Fruit fly (Drosophila melanogaster) whole organism, embryonic: ENCODE measurements around the gene CG6656.

ENCODE experiments used
- Awh ChIP-seq: fragments of 200-800 bp; sonication (Bioruptor generic); IDR thresholded peaks from 2 replicates; pipeline ENCODE4, ENCODE4 v1.3.6; 2022; ENCODE audit warnings: missing biosample characterization, missing genetic modification characterization
- CG10431 ChIP-seq: fragments of 200-800 bp; sonication (Bioruptor generic); optimal IDR thresholded peaks from 3 replicates; lab custom pipeline; 2018; ENCODE audit warnings: missing biosample characterization, mild to moderate bottlenecking, missing genetic modification characterization
- CG10543 ChIP-seq: fragments of 200-800 bp; sonication (Bioruptor generic); optimal IDR thresholded peaks from 3 replicates; lab custom pipeline; 2017; ENCODE audit warnings: missing biosample characterization, mild to moderate bottlenecking, missing genetic modification characterization, moderate library complexity
- CG12391 ChIP-seq: fragments of 200-800 bp; sonication (Bioruptor generic); optimal IDR thresholded peaks from 3 replicates; lab custom pipeline; 2018; ENCODE audit warnings: missing biosample characterization, mild to moderate bottlenecking, missing genetic modification characterization, moderate library complexity
- CG13624 ChIP-seq: fragments of 200-800 bp; sonication (Bioruptor generic); optimal IDR thresholded peaks from 2 replicates; lab custom pipeline; 2016; ENCODE audit warnings: missing biosample characterization, missing genetic modification characterization
- CG13894 ChIP-seq: fragments of 200-800 bp; sonication (Bioruptor generic); optimal IDR thresholded peaks from 3 replicates; lab custom pipeline; 2018; ENCODE audit warnings: missing biosample characterization, mild to moderate bottlenecking, missing genetic modification characterization, moderate library complexity
- CG14441 ChIP-seq: fragments of 200-800 bp; sonication (Bioruptor generic); IDR thresholded peaks from 2 replicates; pipeline ENCODE4 v1.3.6; 2022; ENCODE audit warnings: missing biosample characterization, missing genetic modification characterization
- CG1603 ChIP-seq: fragments of 200-800 bp; sonication (Bioruptor generic); optimal IDR thresholded peaks from 2 replicates; lab custom pipeline; 2019; ENCODE audit warnings: missing biosample characterization, mild to moderate bottlenecking, missing genetic modification characterization, moderate library complexity
- CG18619 ChIP-seq: fragments of 200-800 bp; sonication (Bioruptor generic); optimal IDR thresholded peaks from 3 replicates; lab custom pipeline; 2017; ENCODE audit warnings: missing biosample characterization, mild to moderate bottlenecking, missing genetic modification characterization
- CG2199 ChIP-seq: fragments of 200-800 bp; sonication (Bioruptor generic); IDR thresholded peaks from 3 replicates; pipeline ENCODE4 v1.3.6; 2022; ENCODE audit warnings: missing biosample characterization, missing genetic modification characterization
- CG2875 ChIP-seq: fragments of 200-800 bp; sonication (Bioruptor generic); optimal IDR thresholded peaks from 2 replicates; lab custom pipeline; 2017; ENCODE audit warnings: missing biosample characterization, mild to moderate bottlenecking, missing genetic modification characterization, missing genetic modification reagents
- CG34422 ChIP-seq: fragments of 200-800 bp; sonication (Bioruptor generic); IDR thresholded peaks from 3 replicates; pipeline ENCODE4 v1.3.6; 2022; ENCODE audit warnings: missing biosample characterization, missing genetic modification characterization
- CG5953 ChIP-seq: fragments of 200-800 bp; sonication (Bioruptor generic); IDR thresholded peaks from 2 replicates; pipeline ENCODE4 v1.3.6; 2022; ENCODE audit warnings: missing biosample characterization, missing genetic modification characterization
- CG6813 ChIP-seq: fragments of 200-800 bp; sonication (Bioruptor generic); optimal IDR thresholded peaks from 2 replicates; lab custom pipeline; 2017; ENCODE audit warnings: missing biosample characterization, missing genetic modification characterization, mild to moderate bottlenecking, moderate library complexity, missing genetic modification reagents
- D19A ChIP-seq: fragments of 200-800 bp; optimal IDR thresholded peaks from 3 replicates; lab custom pipeline; 2019; ENCODE audit warnings: missing biosample characterization, mild to moderate bottlenecking, missing genetic modification characterization, moderate library complexity
- Opbp ChIP-seq: fragments of 200-800 bp; sonication (Bioruptor generic); IDR thresholded peaks from 3 replicates; pipeline ENCODE4 v1.3.6; 2022; ENCODE audit warnings: missing biosample characterization, missing genetic modification characterization; ENCODE audit not compliant: partially characterized antibody
- Ptx1 ChIP-seq: fragments of 200-800 bp; sonication (Bioruptor generic); IDR thresholded peaks from 2 replicates; pipeline ENCODE4 v1.3.6; 2022; ENCODE audit warnings: missing biosample characterization, missing genetic modification characterization
- Sox100B ChIP-seq: fragments of 200-800 bp; sonication (Bioruptor generic); optimal IDR thresholded peaks from 3 replicates; lab custom pipeline; 2018; ENCODE audit warnings: missing biosample characterization, mild to moderate bottlenecking, missing genetic modification characterization
- Stat92E ChIP-seq, 3 experiments: fragments of >200 bp in 2 of 3; fragments of 200-800 bp in 1 of 3; sonication (Bioruptor generic) in 1 of 3; optimal IDR thresholded peaks; 2 replicates each; lab custom pipeline; 2017 to 2019; ENCODE audit warnings: missing biosample characterization in 3 of 3, missing genetic modification characterization in 3 of 3, mild to moderate bottlenecking in 1 of 3, moderate library complexity in 1 of 3
- Trl ChIP-seq, 3 experiments: fragments of >200 bp in 2 of 3; fragments of 200-800 bp in 1 of 3; sonication (Bioruptor generic) in 1 of 3; optimal IDR thresholded peaks; 2 replicates in 1 of 3; 3 replicates in 2 of 3; lab custom pipeline; 2016 to 2017; ENCODE audit warnings: missing biosample characterization in 1 of 3, missing genetic modification characterization in 1 of 3
- al ChIP-seq: fragments of 200-800 bp; sonication (Bioruptor generic); IDR thresholded peaks from 2 replicates; pipeline ENCODE4 v1.3.6; 2022; ENCODE audit warnings: missing biosample characterization, missing genetic modification characterization
- cg ChIP-seq: fragments of 200-800 bp; sonication (Bioruptor generic); optimal IDR thresholded peaks from 3 replicates; lab custom pipeline; 2019; ENCODE audit warnings: missing biosample characterization, mild to moderate bottlenecking, missing genetic modification characterization, moderate library complexity
- chinmo ChIP-seq: fragments of 200-800 bp; sonication (Bioruptor generic); IDR thresholded peaks from 4 replicates; pipeline ENCODE4 v1.3.6; 2022; ENCODE audit warnings: missing biosample characterization, missing genetic modification characterization; ENCODE audit not compliant: partially characterized antibody
- corto ChIP-seq: fragments of 200-800 bp; sonication (Bioruptor generic); optimal IDR thresholded peaks from 2 replicates; lab custom pipeline; 2016; ENCODE audit warnings: missing biosample characterization, mild to moderate bottlenecking, missing genetic modification characterization, moderate library complexity
- cwo ChIP-seq: fragments of 200-800 bp; sonication (Bioruptor generic); optimal IDR thresholded peaks from 3 replicates; lab custom pipeline; 2017; ENCODE audit warnings: missing biosample characterization, missing genetic modification characterization, mild to moderate bottlenecking, moderate library complexity, missing genetic modification reagents
- dmrt99B ChIP-seq: fragments of 200-800 bp; sonication (Bioruptor generic); optimal IDR thresholded peaks from 2 replicates; lab custom pipeline; 2018; ENCODE audit warnings: missing biosample characterization, mild to moderate bottlenecking, missing genetic modification characterization, moderate library complexity
- eyg ChIP-seq: fragments of 200-800 bp; sonication (Bioruptor generic); optimal IDR thresholded peaks from 3 replicates; lab custom pipeline; 2016; ENCODE audit warnings: missing biosample characterization, missing genetic modification characterization
- gem ChIP-seq: fragments of 200-800 bp; sonication (Bioruptor generic); optimal IDR thresholded peaks from 2 replicates; lab custom pipeline; 2019; ENCODE audit warnings: missing biosample characterization, mild to moderate bottlenecking, missing genetic modification characterization, moderate library complexity
- grau ChIP-seq: fragments of 200-800 bp; optimal IDR thresholded peaks from 3 replicates; lab custom pipeline; 2019; ENCODE audit warnings: missing biosample characterization, mild to moderate bottlenecking, missing genetic modification characterization, moderate library complexity
- gro ChIP-seq: fragments of 200-800 bp; sonication (Bioruptor generic); optimal IDR thresholded peaks from 2 replicates; lab custom pipeline; 2016; ENCODE audit warnings: missing biosample characterization, missing genetic modification characterization
- hbn ChIP-seq: fragments of 200-800 bp; sonication (Bioruptor generic); IDR thresholded peaks from 2 replicates; pipeline ENCODE4 v1.3.6; 2022; ENCODE audit warnings: missing biosample characterization, missing genetic modification characterization; ENCODE audit not compliant: partially characterized antibody
- kah ChIP-seq: fragments of 200-800 bp; sonication (Bioruptor generic); optimal IDR thresholded peaks from 2 replicates; lab custom pipeline; 2018; ENCODE audit warnings: missing biosample characterization, mild to moderate bottlenecking, missing genetic modification characterization
- lov ChIP-seq, 2 experiments: fragments of 200-800 bp in 1 of 2; fragments of >200 bp in 1 of 2; sonication (Bioruptor generic) in 1 of 2; IDR thresholded peaks in 1 of 2; optimal IDR thresholded peaks in 1 of 2; 2 replicates in 1 of 2; 3 replicates in 1 of 2; pipeline versions ENCODE4 v1.3.6 to Lab custom; 2017 to 2022; ENCODE audit warnings: missing biosample characterization in 1 of 2, missing genetic modification characterization in 1 of 2
- mirr ChIP-seq: fragments of 200-800 bp; sonication (Bioruptor generic); optimal IDR thresholded peaks from 3 replicates; lab custom pipeline; 2018; ENCODE audit warnings: missing biosample characterization, mild to moderate bottlenecking, missing genetic modification characterization
- nom ChIP-seq: fragments of 200-800 bp; sonication (Bioruptor generic); optimal IDR thresholded peaks from 2 replicates; lab custom pipeline; 2017; ENCODE audit warnings: missing biosample characterization, missing genetic modification characterization, mild to moderate bottlenecking, moderate library complexity, missing genetic modification reagents
- ranshi ChIP-seq: fragments of 200-800 bp; sonication (Bioruptor generic); IDR thresholded peaks from 2 replicates; pipeline ENCODE4 v1.3.6; 2022; ENCODE audit warnings: missing biosample characterization, missing genetic modification characterization
- rib ChIP-seq: fragments of 200-800 bp; sonication (Bioruptor generic); IDR thresholded peaks from 2 replicates; pipeline ENCODE4 v1.3.6; 2022; ENCODE audit warnings: missing biosample characterization, missing genetic modification characterization
- sens ChIP-seq: fragments of 200-800 bp; sonication (Bioruptor generic); peaks from one replicate; lab custom pipeline; 2016; ENCODE audit warnings: missing biosample characterization, missing genetic modification characterization
- seq ChIP-seq: fragments of 200-800 bp; sonication (Bioruptor generic); IDR thresholded peaks from 2 replicates; pipeline ENCODE4 v1.3.6; 2022; ENCODE audit warnings: missing biosample characterization, missing genetic modification characterization
- stc ChIP-seq: fragments of 200-800 bp; sonication (Bioruptor generic); IDR thresholded peaks from 2 replicates; pipeline ENCODE4 v1.3.6; 2022; ENCODE audit warnings: missing biosample characterization, missing genetic modification characterization
- stwl ChIP-seq: fragments of 200-800 bp; sonication (Bioruptor generic); optimal IDR thresholded peaks from 3 replicates; lab custom pipeline; 2018; ENCODE audit warnings: missing biosample characterization, mild to moderate bottlenecking, missing genetic modification characterization, moderate library complexity
- sug ChIP-seq: fragments of 200-800 bp; optimal IDR thresholded peaks from 2 replicates; lab custom pipeline; 2019; ENCODE audit warnings: missing biosample characterization, mild to moderate bottlenecking, missing genetic modification characterization, moderate library complexity
- trh ChIP-seq: fragments of 200-800 bp; sonication (Bioruptor generic); optimal IDR thresholded peaks from 2 replicates; lab custom pipeline; 2016; ENCODE audit warnings: missing biosample characterization, missing genetic modification characterization
- unc-4 ChIP-seq: fragments of 200-800 bp; sonication (Bioruptor generic); IDR thresholded peaks from 2 replicates; pipeline ENCODE4 v1.3.6; 2022; ENCODE audit warnings: missing biosample characterization, missing genetic modification characterization; ENCODE audit not compliant: partially characterized antibody
- zf30C ChIP-seq: fragments of 200-800 bp; sonication (Bioruptor generic); optimal IDR thresholded peaks from 3 replicates; lab custom pipeline; 2018; ENCODE audit warnings: missing biosample characterization, mild to moderate bottlenecking, missing genetic modification characterization

The CG6656 gene

dm6 chr3R:21853618-21854573, 21.2 kb upstream of the CG6656 start (continued):
- TF ChIP-seq CG6813 (GFP tag; lab: Kevin White, UChicago): peak; percentile 12
- TF ChIP-seq gro (GFP tag; lab: Kevin White, UChicago): peak; percentile 68
- TF ChIP-seq Ptx1 (GFP tag; lab: Robert Waterston, UW): 0 out of 2 replicates have a peak, but pooled peaks have one; percentile 17
- TF ChIP-seq sens (GFP tag; lab: Kevin White, UChicago): peak; percentile 74
- peak; percentile 89 for TF ChIP-seq mirr (GFP tag; lab: Kevin White, UChicago)
- peak; percentile 0 for TF ChIP-seq CG1603
- peak; percentile 12 for TF ChIP-seq CG12391 (tag; lab: Kevin White, UChicago)
- no peak for TF ChIP-seq D19A (tag; lab: Kevin White, UChicago)
- TF ChIP-seq sug (tag; lab: Kevin White, UChicago): peak; percentile 44
- TF ChIP-seq gem (tag; lab: Kevin White, UChicago): peak; percentile 7
- TF ChIP-seq stwl (tag; lab: Kevin White, UChicago): no peak
- peak; percentile 27 for TF ChIP-seq eyg (GFP tag; lab: Kevin White, UChicago)
- TF ChIP-seq nom: peak; percentile 89
- no peak for TF ChIP-seq CG2875 (GFP tag; lab: Kevin White, UChicago)
- 0 out of 2 replicates have a peak, but pooled peaks have one; percentile 30 for TF ChIP-seq Awh (GFP tag; lab: Robert Waterston, UW)
- TF ChIP-seq cg (GFP tag; lab: Kevin White, UChicago): peak; percentile 96
- TF ChIP-seq lov (optimal IDR thresholded peaks at IDR 0.05; lab: Kevin White, UChicago): no peak
- TF ChIP-seq lov (GFP tag; IDR thresholded peaks at IDR 0.05; lab: Robert Waterston, UW): 0 out of 3 replicates have a peak, but pooled peaks have one; percentile 70
- no peak for TF ChIP-seq trh (GFP tag; lab: Kevin White, UChicago)
- peak; percentile 7 for TF ChIP-seq cwo (GFP tag; lab: Kevin White, UChicago)
- peak; percentile 76 for TF ChIP-seq CG13894 (tag; lab: Kevin White, UChicago)
- peak; percentile 5 for TF ChIP-seq Sox100B (GFP tag; lab: Kevin White, UChicago)
- peak; percentile 79; the same call in 2 of the 3 replicates for TF ChIP-seq CG2199
- peak; percentile 2 for TF ChIP-seq CG18619
- TF ChIP-seq dmrt99B (tag; lab: Kevin White, UChicago): peak; percentile 17
- TF ChIP-seq CG14441 (GFP tag; lab: Robert Waterston, UW): peak; percentile 16; the same call in 1 of the 2 replicates
- TF ChIP-seq Trl (optimal IDR thresholded peaks at IDR 0.05; lab: Kevin White, UChicago): peak; percentile 95 to 98
- TF ChIP-seq Trl (GFP tag; optimal IDR thresholded peaks at IDR 0.05; lab: Kevin White, UChicago): peak; percentile 63
- TF ChIP-seq kah (GFP tag; lab: Kevin White, UChicago): no peak
- no peak for TF ChIP-seq ranshi
- TF ChIP-seq seq: peak; percentile 30; the same call in 1 of the 2 replicates
- TF ChIP-seq corto: peak; percentile 78
- peak; percentile 67 for TF ChIP-seq zf30C (GFP tag; lab: Kevin White, UChicago)
- TF ChIP-seq rib (GFP tag; lab: Robert Waterston, UW): peak; percentile 79; the same call in 1 of the 2 replicates
- 0 out of 3 replicates have a peak, but pooled peaks have one; percentile 9 for TF ChIP-seq Opbp
- peak in 1 of 3 experiments; percentile 79 for TF ChIP-seq Stat92E (GFP tag; optimal IDR thresholded peaks at IDR 0.05; lab: Kevin White, UChicago)
- peak; percentile 14; the same call in 1 of the 2 replicates for TF ChIP-seq stc (GFP tag; lab: Robert Waterston, UW)
- peak; percentile 89 for TF ChIP-seq CG13624 (GFP tag; lab: Kevin White, UChicago)
- TF ChIP-seq al: 0 out of 2 replicates have a peak, but pooled peaks have one; percentile 12
- TF ChIP-seq chinmo (GFP tag; lab: Robert Waterston, UW): peak; percentile 94
- TF ChIP-seq CG10431: peak; percentile 51
- TF ChIP-seq CG10543: peak; percentile 78
- TF ChIP-seq grau (tag; lab: Kevin White, UChicago): peak; percentile 79
- TF ChIP-seq CG5953: no peak
- TF ChIP-seq hbn: peak; percentile 28; the same call in 1 of the 2 replicates
- TF ChIP-seq unc-4 (GFP tag; lab: Robert Waterston, UW): peak; percentile 34; the same call in 1 of the 2 replicates
- peak; percentile 46; the same call in 1 of the 3 replicates for TF ChIP-seq CG34422 (GFP tag; lab: Robert Waterston, UW)
